Fruit fly (Drosophila melanogaster) whole organism, embryonic: ENCODE data around the gene CG32708.
A peak's percentile ranks its signal among the peaks of the same experiment; 100 is the strongest.

Source experiments
- Antp ChIP-seq: fragments of 200-800 bp; sonication (Bioruptor generic); optimal IDR thresholded peaks from 3 replicates; lab custom pipeline; 2016; ENCODE audit warnings: missing biosample characterization, missing genetic modification characterization
- C15 ChIP-seq: fragments of 200-800 bp; sonication (Bioruptor generic); IDR thresholded peaks from 3 replicates; pipeline ENCODE4 v1.3.6; 2022; ENCODE audit warnings: missing biosample characterization, missing genetic modification characterization
- CG10274 ChIP-seq: fragments of 200-800 bp; sonication (Bioruptor generic); optimal IDR thresholded peaks from 3 replicates; lab custom pipeline; 2017; ENCODE audit warnings: missing biosample characterization, mild to moderate bottlenecking, missing genetic modification characterization
- CG10431 ChIP-seq: fragments of 200-800 bp; sonication (Bioruptor generic); optimal IDR thresholded peaks from 3 replicates; lab custom pipeline; 2018; ENCODE audit warnings: missing biosample characterization, mild to moderate bottlenecking, missing genetic modification characterization
- CG12942 ChIP-seq: fragments of 200-800 bp; sonication (Bioruptor generic); optimal IDR thresholded peaks from 3 replicates; lab custom pipeline; 2016; ENCODE audit warnings: missing biosample characterization, missing genetic modification characterization
- CG13296 ChIP-seq: fragments of 200-800 bp; sonication (Bioruptor generic); optimal IDR thresholded peaks from 3 replicates; lab custom pipeline; 2018; ENCODE audit warnings: missing biosample characterization, mild to moderate bottlenecking, missing genetic modification characterization
- CG14441 ChIP-seq: fragments of 200-800 bp; sonication (Bioruptor generic); IDR thresholded peaks from 2 replicates; pipeline ENCODE4 v1.3.6; 2022; ENCODE audit warnings: missing biosample characterization, missing genetic modification characterization
- CG15269 ChIP-seq: fragments of 200-800 bp; sonication (Bioruptor generic); optimal IDR thresholded peaks from 2 replicates; lab custom pipeline; 2018; ENCODE audit warnings: missing biosample characterization, mild to moderate bottlenecking, missing genetic modification characterization, moderate library complexity
- CG1792 ChIP-seq: fragments of 200-800 bp; sonication (Bioruptor generic); optimal IDR thresholded peaks from 2 replicates; lab custom pipeline; 2016; ENCODE audit warnings: missing biosample characterization, missing genetic modification characterization
- CG3065 ChIP-seq: fragments of 200-800 bp; sonication (Bioruptor generic); optimal IDR thresholded peaks from 2 replicates; lab custom pipeline; 2016; ENCODE audit warnings: missing biosample characterization, missing genetic modification characterization
- CG31224 ChIP-seq: fragments of 200-800 bp; sonication (Bioruptor generic); IDR thresholded peaks from 2 replicates; pipeline ENCODE4 v1.3.6; 2022; ENCODE audit warnings: missing biosample characterization, missing genetic modification characterization
- CG34224 ChIP-seq: fragments of 200-800 bp; sonication (Bioruptor generic); IDR thresholded peaks from 3 replicates; pipeline ENCODE4 v1.3.6; 2022; ENCODE audit warnings: missing biosample characterization, missing genetic modification characterization; ENCODE audit not compliant: partially characterized antibody
- CG3726 ChIP-seq: fragments of 200-800 bp; sonication (Bioruptor generic); IDR thresholded peaks from 3 replicates; pipeline ENCODE4, ENCODE4 v1.3.6; 2022; ENCODE audit warnings: missing biosample characterization, missing genetic modification characterization
- CG4707 ChIP-seq: fragments of 200-800 bp; sonication (Bioruptor generic); optimal IDR thresholded peaks from 2 replicates; lab custom pipeline; 2018; ENCODE audit warnings: missing biosample characterization, mild to moderate bottlenecking, missing genetic modification characterization, moderate library complexity
- CG4730 ChIP-seq: fragments of 200-800 bp; sonication (Bioruptor generic); IDR thresholded peaks from 2 replicates; pipeline ENCODE4 v1.3.6; 2022; ENCODE audit warnings: missing biosample characterization, missing genetic modification characterization
- CG6791 ChIP-seq: fragments of 200-800 bp; sonication (Bioruptor generic); IDR thresholded peaks from 3 replicates; pipeline ENCODE4 v1.3.6; 2022; ENCODE audit warnings: missing biosample characterization, missing genetic modification characterization; ENCODE audit not compliant: partially characterized antibody
- CG9215 ChIP-seq: fragments of 200-800 bp; sonication (Bioruptor generic); IDR thresholded peaks from 2 replicates; pipeline ENCODE4 v1.3.6; 2022; ENCODE audit warnings: missing biosample characterization, missing genetic modification characterization
- CHES-1-like ChIP-seq: fragments of 200-800 bp; sonication (Bioruptor generic); optimal IDR thresholded peaks from 2 replicates; lab custom pipeline; 2016; ENCODE audit warnings: missing biosample characterization, missing genetic modification characterization
- Dll ChIP-seq: fragments of 200-800 bp; sonication (Bioruptor generic); IDR thresholded peaks from 4 replicates; pipeline ENCODE4 v1.3.6; 2022; ENCODE audit warnings: missing biosample characterization, missing genetic modification characterization; ENCODE audit not compliant: partially characterized antibody
- Dref ChIP-seq: fragments of 200-800 bp; sonication (Bioruptor generic); IDR thresholded peaks from 2 replicates; pipeline ENCODE4 v1.3.6; 2022; ENCODE audit warnings: missing biosample characterization, missing genetic modification characterization
- Fer3 ChIP-seq: fragments of 200-800 bp; sonication (Bioruptor generic); optimal IDR thresholded peaks from 2 replicates; lab custom pipeline; 2018; ENCODE audit warnings: missing biosample characterization, mild to moderate bottlenecking, missing genetic modification characterization, moderate library complexity
- Hr3 ChIP-seq: fragments of 200-800 bp; sonication (Bioruptor generic); optimal IDR thresholded peaks from 3 replicates; lab custom pipeline; 2016; ENCODE audit warnings: missing biosample characterization, missing genetic modification characterization
- Hr78 ChIP-seq, 2 experiments: fragments of 200-800 bp in 1 of 2; fragments of >200 bp in 1 of 2; sonication (Bioruptor generic) in 1 of 2; optimal IDR thresholded peaks; 2 replicates each; lab custom pipeline; 2017 to 2019; ENCODE audit warnings: missing biosample characterization in 2 of 2, missing genetic modification characterization in 2 of 2, mild to moderate bottlenecking in 1 of 2, moderate library complexity in 1 of 2
- Lhr ChIP-seq: fragments of 200-800 bp; sonication (Bioruptor generic); optimal IDR thresholded peaks from 3 replicates; lab custom pipeline; 2017; ENCODE audit warnings: mild to moderate bottlenecking, missing biosample characterization, missing genetic modification reagents, missing genetic modification characterization
- Lpt ChIP-seq: fragments of >200 bp; optimal IDR thresholded peaks from 2 replicates; lab custom pipeline; 2018; ENCODE audit warnings: missing biosample characterization, missing genetic modification characterization
- Poxn ChIP-seq: fragments of 200-800 bp; sonication (Bioruptor generic); IDR thresholded peaks from 2 replicates; pipeline ENCODE4 v1.3.6; 2022; ENCODE audit warnings: missing biosample characterization, missing genetic modification characterization
- Usf ChIP-seq: fragments of 200-800 bp; sonication (Bioruptor generic); optimal IDR thresholded peaks from 2 replicates; lab custom pipeline; 2017; ENCODE audit warnings: missing genotype, missing biosample characterization, missing genetic modification characterization
- YL-1 ChIP-seq: fragments of 200-800 bp; sonication (Bioruptor generic); optimal IDR thresholded peaks from 3 replicates; lab custom pipeline; 2017; ENCODE audit warnings: missing biosample characterization, mild to moderate bottlenecking, missing genetic modification characterization
- bsh ChIP-seq, 2 experiments: fragments of 200-800 bp; sonication (Bioruptor generic); optimal IDR thresholded peaks; 2 replicates each; lab custom pipeline; 2017 to 2018; ENCODE audit warnings: mild to moderate bottlenecking in 2 of 2, missing biosample characterization in 2 of 2, missing genetic modification characterization in 2 of 2, moderate library complexity in 1 of 2
- crp ChIP-seq, 2 experiments: fragments of 200-800 bp; sonication (Bioruptor generic); optimal IDR thresholded peaks; 2 replicates in 1 of 2; 3 replicates in 1 of 2; lab custom pipeline; 2017; ENCODE audit warnings: missing biosample characterization in 2 of 2, missing genetic modification characterization in 2 of 2, mild to moderate bottlenecking in 1 of 2, moderate library complexity in 1 of 2
- danr ChIP-seq: fragments of 200-800 bp; sonication (Bioruptor generic); IDR thresholded peaks from 2 replicates; pipeline ENCODE4 v1.3.6; 2022; ENCODE audit warnings: missing biosample characterization, missing genetic modification characterization
- dysf ChIP-seq: fragments of 200-800 bp; sonication (Bioruptor generic); IDR thresholded peaks from 3 replicates; pipeline ENCODE4 v1.3.6; 2022; ENCODE audit warnings: missing biosample characterization, missing genetic modification characterization
- gcm ChIP-seq: fragments of 200-800 bp; sonication (Bioruptor generic); optimal IDR thresholded peaks from 2 replicates; lab custom pipeline; 2019; ENCODE audit warnings: missing biosample characterization, mild to moderate bottlenecking, missing genetic modification characterization, moderate library complexity
- gcm2 ChIP-seq: fragments of 200-800 bp; sonication (Bioruptor generic); optimal IDR thresholded peaks from 2 replicates; lab custom pipeline; 2016; ENCODE audit warnings: missing biosample characterization, missing genetic modification characterization
- gt ChIP-seq: fragments of 200-800 bp; sonication (Bioruptor generic); IDR thresholded peaks from 2 replicates; pipeline ENCODE4 v1.3.6; 2022; ENCODE audit warnings: missing biosample characterization, missing genetic modification characterization
- hbn ChIP-seq: fragments of 200-800 bp; sonication (Bioruptor generic); IDR thresholded peaks from 2 replicates; pipeline ENCODE4 v1.3.6; 2022; ENCODE audit warnings: missing biosample characterization, missing genetic modification characterization; ENCODE audit not compliant: partially characterized antibody
- hkb ChIP-seq, 2 experiments: fragments of 200-800 bp in 1 of 2; fragments of >200 bp in 1 of 2; sonication (Bioruptor generic) in 1 of 2; IDR thresholded peaks in 1 of 2; optimal IDR thresholded peaks in 1 of 2; 2 replicates each; pipeline versions ENCODE4 v1.3.6 to Lab custom; 2017 to 2022; ENCODE audit warnings: missing biosample characterization in 1 of 2, missing genetic modification characterization in 1 of 2
- hth ChIP-seq: fragments of >200 bp; optimal IDR thresholded peaks from 2 replicates; lab custom pipeline; 2017; ENCODE audit warnings: inconsistent platforms
- jumu ChIP-seq: fragments of 200-800 bp; sonication (Bioruptor generic); optimal IDR thresholded peaks from 3 replicates; lab custom pipeline; 2016; ENCODE audit warnings: missing biosample characterization, missing genetic modification characterization
- kay ChIP-seq: fragments of 200-800 bp; sonication (Bioruptor generic); optimal IDR thresholded peaks from 2 replicates; lab custom pipeline; 2016; ENCODE audit warnings: missing biosample characterization, missing genetic modification characterization
- lilli ChIP-seq: fragments of 200-800 bp; sonication (Bioruptor generic); optimal IDR thresholded peaks from 3 replicates; lab custom pipeline; 2016; ENCODE audit warnings: missing biosample characterization, missing genetic modification characterization
- lmd ChIP-seq: fragments of 200-800 bp; sonication (Bioruptor generic); IDR thresholded peaks from 2 replicates; pipeline ENCODE4 v1.3.6; 2022; ENCODE audit warnings: missing biosample characterization, missing genetic modification characterization
- repo ChIP-seq: fragments of 200-800 bp; sonication (Bioruptor generic); optimal IDR thresholded peaks from 2 replicates; lab custom pipeline; 2016; ENCODE audit warnings: missing biosample characterization, missing genetic modification characterization
- shn ChIP-seq: fragments of 200-800 bp; sonication (Bioruptor generic); optimal IDR thresholded peaks from 3 replicates; lab custom pipeline; 2016; ENCODE audit warnings: missing biosample characterization, missing genetic modification characterization
- slbo ChIP-seq: fragments of 200-800 bp; sonication (Bioruptor generic); IDR thresholded peaks from 2 replicates; pipeline ENCODE4 v1.3.6; 2022; ENCODE audit warnings: missing biosample characterization, missing genetic modification characterization
- sqz ChIP-seq: fragments of 200-800 bp; sonication (Bioruptor generic); optimal IDR thresholded peaks from 3 replicates; lab custom pipeline; 2018; ENCODE audit warnings: missing biosample characterization, mild to moderate bottlenecking, missing genetic modification characterization
- tin ChIP-seq: fragments of 200-800 bp; sonication (Bioruptor generic); optimal IDR thresholded peaks from 3 replicates; lab custom pipeline; 2016; ENCODE audit warnings: missing biosample characterization, missing genetic modification characterization
- usp ChIP-seq: fragments of >200 bp; optimal IDR thresholded peaks from 2 replicates; lab custom pipeline; 2017; ENCODE audit warnings: missing biosample characterization, missing genetic modification characterization
- vfl ChIP-seq: fragments of 200-800 bp; sonication (Bioruptor generic); optimal IDR thresholded peaks from 2 replicates; lab custom pipeline; 2016; ENCODE audit warnings: missing biosample characterization, missing genetic modification characterization
- vvl ChIP-seq: fragments of 200-800 bp; sonication (Bioruptor generic); IDR thresholded peaks from 2 replicates; pipeline ENCODE4 v1.3.6; 2022; ENCODE audit warnings: missing biosample characterization, missing genetic modification characterization
- wek ChIP-seq: fragments of 200-800 bp; sonication (Bioruptor generic); optimal IDR thresholded peaks from 3 replicates; lab custom pipeline; 2018; ENCODE audit warnings: missing biosample characterization, mild to moderate bottlenecking, missing genetic modification characterization, moderate library complexity

The CG32708 gene

dm6 chrX:9060078-9060477, 25.7 kb upstream of the CG32708 start (continued):
- TF ChIP-seq Fer3 = peak; percentile 77
- peak; percentile 86 for TF ChIP-seq vvl (GFP tag; lab: Robert Waterston, UW)
- peak in 1 of 2 experiments; percentile 21 for TF ChIP-seq crp (GFP tag; optimal IDR thresholded peaks at IDR 0.05; lab: Kevin White, UChicago)
- no peak for TF ChIP-seq C15
- TF ChIP-seq CG3065 (GFP tag; lab: Kevin White, UChicago) = no peak
- TF ChIP-seq CG3726 (GFP tag; lab: Robert Waterston, UW) = peak; percentile 59; the same call in 1 of the 3 replicates
- no peak for TF ChIP-seq jumu (GFP tag; lab: Kevin White, UChicago)
- no peak for TF ChIP-seq gt (GFP tag; lab: Robert Waterston, UW)
- TF ChIP-seq CG13296 (GFP tag; lab: Kevin White, UChicago) = peak; percentile 80
- TF ChIP-seq gcm2 (GFP tag; lab: Kevin White, UChicago) = peak; percentile 22
- TF ChIP-seq Usf (GFP tag; lab: Kevin White, UChicago) = no peak
- TF ChIP-seq CG34224 (GFP tag; lab: Robert Waterston, UW) = no peak
- no peak for TF ChIP-seq Lpt (GFP tag; lab: Kevin White, UChicago)
- TF ChIP-seq bsh (GFP tag; optimal IDR thresholded peaks at IDR 0.05; lab: Kevin White, UChicago) = peak; percentile 77 to 86
- TF ChIP-seq Poxn = no peak
- TF ChIP-seq lilli (GFP tag; lab: Kevin White, UChicago) = peak; percentile 53
- TF ChIP-seq CG1792 (GFP tag; lab: Kevin White, UChicago) = peak; percentile 11
- TF ChIP-seq CG10274 (GFP tag; lab: Kevin White, UChicago) = peak; percentile 24
- TF ChIP-seq Hr78 (GFP tag; optimal IDR thresholded peaks at IDR 0.05; lab: Kevin White, UChicago) = peak in 1 of 2 experiments; percentile 22
- no peak for TF ChIP-seq shn (GFP tag; lab: Kevin White, UChicago)
- no peak for TF ChIP-seq CG10431 (GFP tag; lab: Kevin White, UChicago)
- TF ChIP-seq dysf (GFP tag; lab: Robert Waterston, UW) = peak; percentile 84
- TF ChIP-seq Antp (GFP tag; lab: Kevin White, UChicago) = peak; percentile 1
- no peak for TF ChIP-seq YL-1 (GFP tag; lab: Kevin White, UChicago)
- TF ChIP-seq Lhr (GFP tag; lab: Kevin White, UChicago) = peak; percentile 22
- TF ChIP-seq Dref = no peak
- peak; percentile 79 for TF ChIP-seq gcm (GFP tag; lab: Kevin White, UChicago)
- peak; percentile 52 for TF ChIP-seq tin (GFP tag; lab: Kevin White, UChicago)
- no peak for TF ChIP-seq vfl
- TF ChIP-seq CHES-1-like = peak; percentile 6
- peak; percentile 43; the same call in 1 of the 2 replicates for TF ChIP-seq CG4730
- TF ChIP-seq Hr3 (GFP tag; lab: Kevin White, UChicago) = peak; percentile 59
- TF ChIP-seq hkb (optimal IDR thresholded peaks at IDR 0.05; lab: Kevin White, UChicago) = no peak
- peak; percentile 87 for TF ChIP-seq hkb (GFP tag; IDR thresholded peaks at IDR 0.05; lab: Robert Waterston, UW)
- no peak for TF ChIP-seq kay (GFP tag; lab: Kevin White, UChicago)
- TF ChIP-seq sqz (GFP tag; lab: Kevin White, UChicago) = peak; percentile 29
- peak; percentile 76 for TF ChIP-seq lmd (GFP tag; lab: Robert Waterston, UW)
- TF ChIP-seq repo (GFP tag; lab: Kevin White, UChicago) = peak; percentile 24
- no peak for TF ChIP-seq hth
- TF ChIP-seq CG9215 (GFP tag; lab: Robert Waterston, UW) = no peak
- TF ChIP-seq CG4707 (GFP tag; lab: Kevin White, UChicago) = peak; percentile 49
- TF ChIP-seq CG14441 (GFP tag; lab: Robert Waterston, UW) = peak; percentile 75
- peak; percentile 55 for TF ChIP-seq CG12942 (GFP tag; lab: Kevin White, UChicago)
- TF ChIP-seq CG31224 (GFP tag; lab: Robert Waterston, UW) = no peak
- peak; percentile 91 for TF ChIP-seq CG15269 (tag; lab: Kevin White, UChicago)
- no peak for TF ChIP-seq Dll
- no peak for TF ChIP-seq usp (GFP tag; lab: Kevin White, UChicago)
- TF ChIP-seq CG6791 (GFP tag; lab: Robert Waterston, UW) = no peak
- TF ChIP-seq wek (GFP tag; lab: Kevin White, UChicago) = peak; percentile 26
- TF ChIP-seq slbo (GFP tag; lab: Robert Waterston, UW) = peak; percentile 66
- TF ChIP-seq danr (GFP tag; lab: Robert Waterston, UW) = 0 out of 2 replicates have a peak, but pooled peaks have one; percentile 33
- no peak for TF ChIP-seq hbn (GFP tag; lab: Robert Waterston, UW)
